Worm (Caenorhabditis elegans) whole organism, young adult: ENCODE data around the gene tftc-1.

Experiments used
- B0019.2 ChIP-seq: fragments of 200-800 bp; sonication (Bioruptor generic); conservative IDR thresholded peaks from 2 replicates; pipeline ENCODE4 v1.3.6; 2022; ENCODE audit warnings: missing genetic modification reagents, missing genetic modification characterization, missing compliant biosample characterization
- B0035.1 ChIP-seq: sonication (generic microtip); optimal IDR thresholded peaks from 2 replicates; lab custom pipeline; 2016; ENCODE audit warnings: missing genetic modification characterization, mild to moderate bottlenecking, missing compliant biosample characterization, missing genotype, missing genetic modification reagents
- B0261.1 ChIP-seq: sonication (generic microtip); optimal IDR thresholded peaks from 2 replicates; lab custom pipeline; 2016; ENCODE audit warnings: mild to moderate bottlenecking, missing genetic modification characterization, moderate library complexity, missing compliant biosample characterization
- C06A6.2 ChIP-seq: fragments of 200-800 bp; sonication (Bioruptor generic); conservative IDR thresholded peaks from 2 replicates; pipeline ENCODE4 v1.3.6; 2022; ENCODE audit warnings: missing genetic modification characterization, missing compliant biosample characterization
- C17E4.6 ChIP-seq: fragments of 200-800 bp; sonication (Bioruptor generic); IDR thresholded peaks from 2 replicates; pipeline ENCODE4 v1.3.6; 2022; ENCODE audit warnings: missing genetic modification reagents, missing genetic modification characterization, missing compliant biosample characterization
- D2030.7 ChIP-seq: fragments of 200-800 bp; sonication (Bioruptor generic); IDR thresholded peaks from 2 replicates; pipeline ENCODE4 v1.3.6; 2022; ENCODE audit warnings: missing genetic modification reagents, missing genetic modification characterization, missing compliant biosample characterization
- F52B5.7 ChIP-seq: sonication (generic microtip); optimal IDR thresholded peaks from 2 replicates; lab custom pipeline; 2016; ENCODE audit warnings: mild to moderate bottlenecking, missing genetic modification characterization, missing compliant biosample characterization
- Y79H2A.3 ChIP-seq: fragments of 200-800 bp; sonication (Bioruptor generic); conservative IDR thresholded peaks from 2 replicates; pipeline ENCODE4 v1.3.6; 2022; ENCODE audit warnings: missing genetic modification reagents, missing genetic modification characterization, missing compliant biosample characterization
- atf-7 ChIP-seq: sonication (generic microtip); optimal IDR thresholded peaks from 2 replicates; lab custom pipeline; 2017; ENCODE audit warnings: mild to moderate bottlenecking, missing genetic modification characterization, missing compliant biosample characterization
- attf-3 ChIP-seq: fragments of 200-800 bp; sonication (Bioruptor generic); conservative IDR thresholded peaks from 2 replicates; pipeline ENCODE4 v1.3.6; 2022; ENCODE audit warnings: missing genetic modification reagents, missing genetic modification characterization, missing compliant biosample characterization
- bed-1 ChIP-seq: fragments of 200-800 bp; sonication (Bioruptor generic); IDR thresholded peaks from 2 replicates; pipeline ENCODE4 v1.3.6; 2022; ENCODE audit warnings: missing genetic modification reagents, missing genetic modification characterization, missing compliant biosample characterization
- ccch-3 ChIP-seq: fragments of 200-800 bp; sonication (Bioruptor generic); optimal IDR thresholded peaks from 2 replicates; lab custom pipeline; 2018; ENCODE audit warnings: mild to moderate bottlenecking, missing genetic modification characterization, missing compliant biosample characterization
- cebp-1 ChIP-seq, 2 experiments: fragments of 200-800 bp in 1 of 2; sonication (Bioruptor generic) in 1 of 2; sonication (generic microtip) in 1 of 2; IDR thresholded peaks in 1 of 2; optimal IDR thresholded peaks in 1 of 2; 2 replicates each; pipeline versions ENCODE4 v1.3.6 to Lab custom; 2017 to 2022; ENCODE audit warnings: missing compliant biosample characterization in 2 of 2, missing genetic modification characterization in 2 of 2, mild to moderate bottlenecking in 1 of 2, missing genetic modification reagents in 1 of 2, moderate library complexity in 1 of 2
- cebp-2 ChIP-seq: fragments of 200-800 bp; sonication (Bioruptor generic); IDR thresholded peaks from 2 replicates; pipeline ENCODE4 v1.3.6; 2022; ENCODE audit warnings: missing genetic modification characterization, missing compliant biosample characterization
- ceh-100 ChIP-seq: fragments of 200-800 bp; sonication (Bioruptor generic); IDR thresholded peaks from 2 replicates; pipeline ENCODE4 v1.3.6; 2022; ENCODE audit warnings: missing genetic modification reagents, missing genetic modification characterization, missing compliant biosample characterization
- ceh-27 ChIP-seq: fragments of 200-800 bp; sonication (Bioruptor generic); optimal IDR thresholded peaks from 2 replicates; lab custom pipeline; 2018; ENCODE audit warnings: mild to moderate bottlenecking, missing genetic modification characterization, moderate library complexity, missing compliant biosample characterization
- ceh-40 ChIP-seq: fragments of 200-800 bp; sonication (Bioruptor generic); IDR thresholded peaks from 2 replicates; pipeline ENCODE4 v1.3.6; 2022; ENCODE audit warnings: missing genetic modification characterization, missing compliant biosample characterization
- ceh-58 ChIP-seq: fragments of 200-800 bp; sonication (Bioruptor generic); IDR thresholded peaks from 2 replicates; pipeline ENCODE4 v1.3.6; 2022; ENCODE audit warnings: missing genetic modification characterization, missing compliant biosample characterization
- efl-1 ChIP-seq: fragments of 150-350 bp; optimal IDR thresholded peaks from 2 replicates; lab custom pipeline; 2014; ENCODE audit warnings: missing biosample characterization, missing genetic modification reagents, missing genetic modification characterization
- egl-44 ChIP-seq: fragments of 200-800 bp; sonication (Bioruptor generic); IDR thresholded peaks from 2 replicates; pipeline ENCODE4 v1.3.6; 2022; ENCODE audit warnings: missing genetic modification reagents, missing genetic modification characterization, missing compliant biosample characterization
- ets-4 ChIP-seq: fragments of 200-800 bp; sonication (Bioruptor generic); optimal IDR thresholded peaks from 2 replicates; lab custom pipeline; 2018; ENCODE audit warnings: mild to moderate bottlenecking, missing genetic modification characterization, missing compliant biosample characterization
- gei-17 ChIP-seq: fragments of 200-800 bp; sonication (Bioruptor generic); optimal IDR thresholded peaks from 2 replicates; lab custom pipeline; 2018; ENCODE audit warnings: mild to moderate bottlenecking, missing genetic modification characterization, missing compliant biosample characterization
- him-1 ChIP-seq: sonication (generic microtip); optimal IDR thresholded peaks from 2 replicates; lab custom pipeline; 2016; ENCODE audit warnings: missing genotype, missing genetic modification reagents, missing genetic modification characterization, missing compliant biosample characterization
- hrde-1 ChIP-seq: sonication (generic microtip); optimal IDR thresholded peaks from 2 replicates; lab custom pipeline; 2016; ENCODE audit warnings: missing genetic modification characterization, mild to moderate bottlenecking, missing compliant biosample characterization, moderate library complexity, missing genotype, missing genetic modification reagents, borderline replicate concordance
- lag-1 ChIP-seq: fragments of 200-800 bp; sonication (Bioruptor generic); IDR thresholded peaks from 2 replicates; pipeline ENCODE4 v1.3.6; 2022; ENCODE audit warnings: missing genetic modification reagents, missing genetic modification characterization, missing compliant biosample characterization
- lin-35 ChIP-seq, 3 experiments: fragments of 150-350 bp in 2 of 3; sonication (generic microtip) in 1 of 3; optimal IDR thresholded peaks; 2 replicates each; lab custom pipeline; 2014 to 2018; ENCODE audit warnings: missing biosample characterization in 3 of 3, missing genetic modification characterization in 3 of 3, missing genetic modification reagents in 3 of 3
- lir-1 ChIP-seq: fragments of 200-800 bp; sonication (Bioruptor generic); conservative IDR thresholded peaks from 2 replicates; pipeline ENCODE4 v1.3.6; 2022; ENCODE audit warnings: missing genetic modification reagents, missing genetic modification characterization, missing compliant biosample characterization
- lsl-1 ChIP-seq: fragments of 200-800 bp; sonication (Bioruptor generic); optimal IDR thresholded peaks from 2 replicates; lab custom pipeline; 2018; ENCODE audit warnings: mild to moderate bottlenecking, missing genetic modification characterization, moderate library complexity, missing compliant biosample characterization
- madf-10 ChIP-seq: sonication (generic microtip); optimal IDR thresholded peaks from 2 replicates; lab custom pipeline; 2016; ENCODE audit warnings: mild to moderate bottlenecking, missing genetic modification characterization, missing compliant biosample characterization
- madf-6 ChIP-seq: fragments of 200-800 bp; sonication (Bioruptor generic); IDR thresholded peaks from 2 replicates; pipeline ENCODE4 v1.3.6; 2022; ENCODE audit warnings: missing genetic modification reagents, missing genetic modification characterization, missing compliant biosample characterization
- madf-8 ChIP-seq: fragments of 200-800 bp; sonication (Bioruptor generic); conservative IDR thresholded peaks from 2 replicates; pipeline ENCODE4 v1.3.6; 2022; ENCODE audit warnings: missing genetic modification reagents, missing genetic modification characterization, missing compliant biosample characterization
- mes-4 ChIP-seq: sonication (generic microtip); optimal IDR thresholded peaks from 2 replicates; lab custom pipeline; 2016; ENCODE audit warnings: missing genotype, missing genetic modification characterization, missing compliant biosample characterization
- nfyb-1 ChIP-seq: fragments of 200-800 bp; sonication (Bioruptor generic); IDR thresholded peaks from 2 replicates; pipeline ENCODE4 v1.3.6; 2022; ENCODE audit warnings: missing genetic modification reagents, missing genetic modification characterization, missing compliant biosample characterization
- nhr-120 ChIP-seq: fragments of 200-800 bp; sonication (Bioruptor generic); IDR thresholded peaks from 2 replicates; pipeline ENCODE4 v1.3.6; 2022; ENCODE audit warnings: missing genetic modification characterization, missing compliant biosample characterization
- nhr-179 ChIP-seq: sonication (generic microtip); optimal IDR thresholded peaks from 2 replicates; lab custom pipeline; 2016; ENCODE audit warnings: mild to moderate bottlenecking, missing genetic modification characterization, missing compliant biosample characterization
- nhr-27 ChIP-seq: fragments of 200-800 bp; sonication (Bioruptor generic); optimal IDR thresholded peaks from 2 replicates; lab custom pipeline; 2018; ENCODE audit warnings: mild to moderate bottlenecking, missing genetic modification characterization, moderate library complexity, missing compliant biosample characterization
- nhr-80 ChIP-seq: sonication (generic microtip); optimal IDR thresholded peaks from 2 replicates; lab custom pipeline; 2016; ENCODE audit warnings: missing genetic modification characterization, missing compliant biosample characterization
- nhr-90 ChIP-seq: sonication (generic microtip); optimal IDR thresholded peaks from 2 replicates; lab custom pipeline; 2016; ENCODE audit warnings: missing genotype, mild to moderate bottlenecking, missing genetic modification characterization, missing compliant biosample characterization
- pha-4 ChIP-seq: fragments of 150-350 bp; sonication (generic microtip); optimal IDR thresholded peaks from 2 replicates; lab custom pipeline; 2014; ENCODE audit warnings: missing biosample characterization, missing genetic modification reagents, missing genetic modification characterization
- snpc-1.1 ChIP-seq: sonication (generic microtip); optimal IDR thresholded peaks from 2 replicates; lab custom pipeline; 2017; ENCODE audit warnings: missing genetic modification characterization, mild to moderate bottlenecking, missing compliant biosample characterization, antibody characterized with exemption, moderate library complexity, missing genotype, missing genetic modification reagents; ENCODE audit not compliant: insufficient read depth
- sptf-2 ChIP-seq: fragments of 200-800 bp; sonication (Bioruptor generic); optimal IDR thresholded peaks from 2 replicates; lab custom pipeline; 2018; ENCODE audit warnings: mild to moderate bottlenecking, missing genetic modification characterization, missing compliant biosample characterization
- tbx-9 ChIP-seq: sonication (generic microtip); optimal IDR thresholded peaks from 2 replicates; lab custom pipeline; 2016; ENCODE audit warnings: borderline replicate concordance, missing genetic modification characterization, inconsistent platforms, missing compliant biosample characterization
- tlf-1 ChIP-seq: fragments of 200-800 bp; sonication (Bioruptor generic); optimal IDR thresholded peaks from 2 replicates; lab custom pipeline; 2018; ENCODE audit warnings: mild to moderate bottlenecking, missing genetic modification characterization, missing compliant biosample characterization
- unc-130 ChIP-seq: sonication (generic microtip); optimal IDR thresholded peaks from 2 replicates; lab custom pipeline; 2016; ENCODE audit warnings: missing genetic modification reagents, missing genetic modification characterization, missing compliant biosample characterization
- ztf-22 ChIP-seq: fragments of 200-800 bp; sonication (Bioruptor generic); optimal IDR thresholded peaks from 2 replicates; lab custom pipeline; 2018; ENCODE audit warnings: mild to moderate bottlenecking, missing genetic modification characterization, moderate library complexity, missing compliant biosample characterization
- ztf-25 ChIP-seq: fragments of 200-800 bp; sonication (Bioruptor generic); IDR thresholded peaks from 2 replicates; pipeline ENCODE4 v1.3.6; 2022; ENCODE audit warnings: missing genetic modification reagents, missing genetic modification characterization, missing compliant biosample characterization
- ztf-6 ChIP-seq: fragments of 200-800 bp; sonication (Bioruptor generic); IDR thresholded peaks from 2 replicates; pipeline ENCODE4 v1.3.6; 2022; ENCODE audit warnings: missing genetic modification reagents, missing genetic modification characterization, missing compliant biosample characterization

Gene tftc-1

ce11 chrIV:2388949-2389495 lies 40.0 kb downstream of the tftc-1 start, which contains the start of gene trap-3 (continued):
- peak; percentile 83 for TF ChIP-seq gei-17 (GFP tag; lab: Kevin White, UChicago)
- TF ChIP-seq D2030.7 (GFP tag; lab: Robert Waterston, UW) = peak; percentile 96
- TF ChIP-seq snpc-1.1 (tag; lab: Kevin White, UChicago) = peak; percentile 27
- TF ChIP-seq ceh-100 = peak; percentile 84
- peak; percentile 98 for TF ChIP-seq tlf-1 (GFP tag; lab: Kevin White, UChicago)
- TF ChIP-seq Y79H2A.3 (GFP tag; lab: Robert Waterston, UW) = peak; percentile 74
- peak; percentile 99 for TF ChIP-seq nhr-80
- peak; percentile 29 for TF ChIP-seq unc-130
- peak; percentile 95 for TF ChIP-seq egl-44
- peak; percentile 88 for TF ChIP-seq ceh-40
- peak; percentile 82 for TF ChIP-seq B0019.2 (GFP tag; lab: Robert Waterston, UW)
- TF ChIP-seq nhr-90 (tag; lab: Kevin White, UChicago) = peak; percentile 98
- peak; percentile 84; the same call in 1 of the 2 replicates for TF ChIP-seq cebp-2 (GFP tag; lab: Robert Waterston, UW)
- peak; percentile 94 for TF ChIP-seq ets-4 (GFP tag; lab: Kevin White, UChicago)
- peak; percentile 92 for TF ChIP-seq atf-7 (tag; lab: Kevin White, UChicago)
- TF ChIP-seq lsl-1 = peak; percentile 88
- no peak for TF ChIP-seq ccch-3
- TF ChIP-seq ztf-22 (GFP tag; lab: Kevin White, UChicago) = peak; percentile 96
- peak; percentile 92 for TF ChIP-seq C17E4.6
- peak; percentile 91 for TF ChIP-seq madf-6 (GFP tag; lab: Robert Waterston, UW)
- no peak for TF ChIP-seq lag-1 (GFP tag; lab: Robert Waterston, UW)
- TF ChIP-seq nfyb-1 = peak; percentile 99
- peak; percentile 97 for TF ChIP-seq ceh-27 (GFP tag; lab: Kevin White, UChicago)
- no peak for TF ChIP-seq nhr-179 (tag; lab: Kevin White, UChicago)
- peak; percentile 26 for TF ChIP-seq B0261.1 (tag; lab: Kevin White, UChicago)
- no peak for TF ChIP-seq tbx-9 (tag; lab: Kevin White, UChicago)
- peak; percentile 71; the same call in 1 of the 2 replicates for TF ChIP-seq madf-8
- TF ChIP-seq efl-1 (GFP tag; lab: Kevin White, UChicago) = peak; percentile 73
- TF ChIP-seq lin-35 (GFP tag; optimal IDR thresholded peaks at IDR 0.05; lab: Kevin White, UChicago) = peak in 2 of 3 experiments; percentile 13 to 86
- no peak for TF ChIP-seq ztf-25 (GFP tag; lab: Robert Waterston, UW)
- peak; percentile 93 for TF ChIP-seq lir-1 (GFP tag; lab: Robert Waterston, UW)
- TF ChIP-seq mes-4 (tag; lab: Kevin White, UChicago) = no peak
- peak; percentile 85 for TF ChIP-seq F52B5.7 (tag; lab: Kevin White, UChicago)
- TF ChIP-seq ztf-6 = peak; percentile 89
- TF ChIP-seq B0035.1 = peak; percentile 83
- TF ChIP-seq sptf-2 = no peak
- TF ChIP-seq attf-3 = peak; percentile 80
- peak; percentile 38 for TF ChIP-seq nhr-27
- 0 out of 2 replicates have a peak, but pooled peaks have one; percentile 35 for TF ChIP-seq bed-1 (GFP tag; lab: Robert Waterston, UW)
- TF ChIP-seq pha-4 (tag; lab: Kevin White, UChicago) = no peak
- 0 out of 2 replicates have a peak, but pooled peaks have one; percentile 49 for TF ChIP-seq nhr-120 (GFP tag; lab: Robert Waterston, UW)
- TF ChIP-seq hrde-1 (tag; lab: Kevin White, UChicago) = peak; percentile 72
- TF ChIP-seq him-1 (tag; lab: Kevin White, UChicago) = peak; percentile 89
- TF ChIP-seq cebp-1 (GFP tag; IDR thresholded peaks at IDR 0.05; lab: Robert Waterston, UW) = peak; percentile 78
- TF ChIP-seq cebp-1 (tag; optimal IDR thresholded peaks at IDR 0.05; lab: Kevin White, UChicago) = peak; percentile 94
- peak; percentile 88 for TF ChIP-seq C06A6.2 (GFP tag; lab: Robert Waterston, UW)
- TF ChIP-seq madf-10 = peak; percentile 93
- no peak for TF ChIP-seq ceh-58 (GFP tag; lab: Robert Waterston, UW)
